Fruit fly (Drosophila melanogaster) S2 (cell line): ENCODE data around the gene CG8539.

ENCODE experiments used
- CG8478 ChIP-seq: fragments of >200 bp; optimal IDR thresholded peaks from 2 replicates; lab custom pipeline; 2018
- CTCF ChIP-seq, 2 experiments: fragments of >200 bp; optimal IDR thresholded peaks; 2 replicates each; lab custom pipeline; 2018

dm6 chr3L:7518351-7519102, 19.9 kb upstream of the CG8539 start, which contains the start of gene ltl:
- TF ChIP-seq CG8478 (lab: Kevin White, UChicago) (no peak), CTCF (optimal IDR thresholded peaks at IDR 0.05; lab: Kevin White, UChicago) (no peak)
